Worm (Caenorhabditis elegans): Measurements from ENCODE around the gene ins-3.

ce11 chrII:6025647-6026046 is 35.1 kb upstream of the ins-3 start:
- no peak for TF ChIP-seq unc-39 (tag; optimal IDR thresholded peaks at IDR 0.05)
- no peak for TF ChIP-seq egl-27 (tag; optimal IDR thresholded peaks at IDR 0.05)
- no peak for TF ChIP-seq lin-15B (tag; optimal IDR thresholded peaks at IDR 0.05)
- TF ChIP-seq ztf-11 (tag; optimal IDR thresholded peaks at IDR 0.05), result no peak
- TF ChIP-seq zag-1 (tag; optimal IDR thresholded peaks at IDR 0.05), result no peak
- no peak for TF ChIP-seq nhr-67 (tag; optimal IDR thresholded peaks at IDR 0.05)
- TF ChIP-seq nhr-76 (tag; optimal IDR thresholded peaks at IDR 0.05), result no peak
- no peak for TF ChIP-seq nhr-12 (tag; optimal IDR thresholded peaks at IDR 0.05)
- no peak for TF ChIP-seq hmg-11 (tag; optimal IDR thresholded peaks at IDR 0.05)
- no peak for TF ChIP-seq unc-62 (GFP tag; optimal IDR thresholded peaks at IDR 0.05)

Measured in whole organism, L3 larva.